Worm (Caenorhabditis elegans) whole organism, midembryonic: ENCODE data around the gene rrf-3.

Experiments used
- med-1 ChIP-seq: sonication (generic microtip); optimal IDR thresholded peaks from 2 replicates; lab custom pipeline; 2017; ENCODE audit warnings: missing genetic modification characterization, mild to moderate bottlenecking, missing compliant biosample characterization, antibody characterized with exemption, missing genetic modification reagents; ENCODE audit not compliant: insufficient read depth
- ref-1 ChIP-seq: fragments of 200-800 bp; sonication (Bioruptor generic); conservative IDR thresholded peaks from 2 replicates; pipeline ENCODE4 v1.3.6; 2022; ENCODE audit warnings: missing genetic modification reagents, missing genetic modification characterization, missing compliant biosample characterization
- ztf-29 ChIP-seq: fragments of 200-800 bp; sonication (Bioruptor generic); IDR thresholded peaks from 2 replicates; pipeline ENCODE4 v1.3.6; 2022; ENCODE audit warnings: missing genetic modification reagents, missing genetic modification characterization, missing compliant biosample characterization

ce11 chrII:8130792-8131191, 31.5 kb upstream of the rrf-3 start:
- TF ChIP-seq med-1 (GFP tag; lab: Kevin White, UChicago): no peak
- no peak for TF ChIP-seq ref-1 (GFP tag; lab: Robert Waterston, UW)
- TF ChIP-seq ztf-29 (GFP tag; lab: Robert Waterston, UW): no peak
